Worm (Caenorhabditis elegans) whole organism, L4/young adult: ENCODE data around the gene str-16.

Experiments
- W03F9.2 ChIP-seq: fragments of 150-350 bp; optimal IDR thresholded peaks from 2 replicates; lab custom pipeline; 2014; ENCODE audit warnings: missing biosample characterization, missing genetic modification characterization
- dao-5 ChIP-seq: sonication (generic microtip); optimal IDR thresholded peaks from 2 replicates; lab custom pipeline; 2016; ENCODE audit warnings: missing genotype, missing genetic modification characterization, moderate library complexity, missing compliant biosample characterization
- him-1 ChIP-seq: sonication (generic microtip); optimal IDR thresholded peaks from 2 replicates; lab custom pipeline; 2016; ENCODE audit warnings: missing genotype, missing genetic modification reagents, missing genetic modification characterization, missing compliant biosample characterization

The str-16 gene

ce11 chrV:3230597-3230996 lies 6.1 kb upstream of the str-16 start, which contains the start of gene K08D9.10:
TSS of gene K08D9.10 (plus strand) at chrV:3230897.
- TF ChIP-seq dao-5 (no peak), him-1 (no peak), W03F9.2 (tag; lab: Kevin White, UChicago) (no peak)

- TF ChIP-seq W03F9.2 (tag; lab: Kevin White, UChicago) (no peak), him-1 (no peak), dao-5 (no peak)
These were observed 1.8 kb upstream of the str-16 start, which contains the start of gene K08D9.6 for ce11 chrV:3234887-3235286. TSS of gene K08D9.6 (minus strand) at chrV:3234987.

- TF ChIP-seq W03F9.2 (tag; lab: Kevin White, UChicago): no peak
- TF ChIP-seq dao-5: no peak
- TF ChIP-seq him-1: no peak
These were observed 4.5 kb downstream of the str-16 start, which contains the start of gene srj-11 for ce11 chrV:3241175-3241574. TSS of gene srj-11 (plus strand) at chrV:3241424.

ce11 chrV:3242984-3243383 lies 6.3 kb downstream of the str-16 start, which contains the start of gene gst-23:
TSS of gene gst-23 (plus strand) at chrV:3243284.
- TF ChIP-seq him-1: no peak
- no peak for TF ChIP-seq dao-5
- no peak for TF ChIP-seq W03F9.2 (tag; lab: Kevin White, UChicago)

- no peak for TF ChIP-seq W03F9.2 (tag; lab: Kevin White, UChicago)
- no peak for TF ChIP-seq him-1
- TF ChIP-seq dao-5: no peak
These were observed 8.0 kb downstream of the str-16 start, which contains the start of gene srj-7 for ce11 chrV:3244703-3245102. TSS of gene srj-7 (plus strand) at chrV:3245003.

- TF ChIP-seq dao-5 (no peak), him-1 (no peak), W03F9.2 (tag; lab: Kevin White, UChicago) (no peak)
These were observed 10.8 kb downstream of the str-16 start, which contains the start of gene srj-8 for ce11 chrV:3247515-3247914. TSS of gene srj-8 (plus strand) at chrV:3247815.

ce11 chrV:3250153-3250552 lies 13.5 kb downstream of the str-16 start, which contains the start of gene T28A11.13:
TSS of gene T28A11.13 (minus strand) at chrV:3250253.
- TF ChIP-seq him-1 (no peak), W03F9.2 (tag; lab: Kevin White, UChicago) (no peak), dao-5 (no peak)

- no peak for TF ChIP-seq him-1
- TF ChIP-seq dao-5: no peak
- TF ChIP-seq W03F9.2 (tag; lab: Kevin White, UChicago): no peak
These were observed 19.4 kb downstream of the str-16 start, which contains the start of gene srt-63 for ce11 chrV:3256051-3256450. TSS of gene srt-63 (minus strand) at chrV:3256151.

- TF ChIP-seq W03F9.2 (tag; lab: Kevin White, UChicago): no peak
- TF ChIP-seq him-1: no peak
These were observed 20.1 kb downstream of the str-16 start for ce11 chrV:3256809-3257208.

- TF ChIP-seq him-1 (no peak), W03F9.2 (tag; lab: Kevin White, UChicago) (no peak), dao-5 (no peak)
These were observed 20.6 kb downstream of the str-16 start, which contains the start of gene T28A11.22 for ce11 chrV:3257277-3257676. TSS of gene T28A11.22 (plus strand) at chrV:3257577.

- TF ChIP-seq dao-5 (no peak), him-1 (no peak), W03F9.2 (tag; lab: Kevin White, UChicago) (no peak)
These were observed 22.5 kb downstream of the str-16 start, which contains the start of gene T28A11.16 for ce11 chrV:3259168-3259622. TSS of gene T28A11.16 (minus strand) at chrV:3259218.

ce11 chrV:3260075-3260474 lies 23.4 kb downstream of the str-16 start, which contains the start of gene srbc-5:
TSS of gene srbc-5 (plus strand) at chrV:3260375.
- no peak for TF ChIP-seq him-1
- no peak for TF ChIP-seq W03F9.2 (tag; lab: Kevin White, UChicago)
- no peak for TF ChIP-seq dao-5

ce11 chrV:3266189-3266588 lies 29.5 kb downstream of the str-16 start, which contains the start of gene T28A11.17:
TSS of gene T28A11.17 (minus strand) at chrV:3266289.
- TF ChIP-seq him-1 (no peak), dao-5 (no peak), W03F9.2 (tag; lab: Kevin White, UChicago) (no peak)

- TF ChIP-seq W03F9.2 (tag; lab: Kevin White, UChicago): no peak
- TF ChIP-seq dao-5: no peak
- no peak for TF ChIP-seq him-1
These were observed 31.3 kb downstream of the str-16 start, which contains the start of gene T28A11.18 for ce11 chrV:3267950-3268349. TSS of gene T28A11.18 (minus strand) at chrV:3268050.

- TF ChIP-seq W03F9.2 (tag; lab: Kevin White, UChicago): no peak
These were observed 32.7 kb downstream of the str-16 start, which contains the start of gene T28A11.19 for ce11 chrV:3269407-3269806. TSS of gene T28A11.19 (minus strand) at chrV:3269514.
